Fruit fly (Drosophila melanogaster) whole organism, prepupa: Measurements from ENCODE around the gene CG12438.

Experiments
- CG16779 ChIP-seq: fragments of 200-800 bp; sonication (Bioruptor generic); optimal IDR thresholded peaks from 3 replicates; lab custom pipeline; 2017; ENCODE audit warnings: missing biosample characterization, mild to moderate bottlenecking, missing genetic modification characterization
- CG3032 ChIP-seq: fragments of 200-800 bp; optimal IDR thresholded peaks from 2 replicates; lab custom pipeline; 2019; ENCODE audit warnings: missing biosample characterization, mild to moderate bottlenecking, missing genetic modification characterization, moderate library complexity
- CG6854 ChIP-seq: fragments of 200-800 bp; sonication (Bioruptor generic); optimal IDR thresholded peaks from 2 replicates; lab custom pipeline; 2017; ENCODE audit warnings: missing biosample characterization, mild to moderate bottlenecking, missing genetic modification characterization
- CG8119 ChIP-seq: fragments of 200-800 bp; sonication (Bioruptor generic); IDR thresholded peaks from 3 replicates; pipeline ENCODE4 v1.3.6; 2022; ENCODE audit warnings: missing biosample characterization, missing genetic modification characterization
- CG9139 ChIP-seq: fragments of 200-800 bp; sonication (Bioruptor generic); optimal IDR thresholded peaks from 3 replicates; lab custom pipeline; 2017; ENCODE audit warnings: missing biosample characterization, mild to moderate bottlenecking, missing genetic modification characterization
- Eip78C ChIP-seq: fragments of 200-800 bp; sonication (Bioruptor generic); peaks from one replicate; lab custom pipeline; 2016; ENCODE audit warnings: missing biosample characterization, missing genetic modification characterization
- Ets96B ChIP-seq: fragments of 200-800 bp; optimal IDR thresholded peaks from 2 replicates; lab custom pipeline; 2019; ENCODE audit warnings: missing biosample characterization, mild to moderate bottlenecking, missing genetic modification characterization, moderate library complexity
- Hr4 ChIP-seq: fragments of 200-800 bp; sonication (Bioruptor generic); optimal IDR thresholded peaks from 3 replicates; lab custom pipeline; 2016; ENCODE audit warnings: missing biosample characterization, missing genetic modification characterization
- Met ChIP-seq: fragments of 200-800 bp; sonication (Bioruptor generic); optimal IDR thresholded peaks from 3 replicates; lab custom pipeline; 2016; ENCODE audit warnings: missing biosample characterization, missing genetic modification characterization
- lz ChIP-seq: fragments of 200-800 bp; sonication (Bioruptor generic); optimal IDR thresholded peaks from 3 replicates; lab custom pipeline; 2016; ENCODE audit warnings: missing biosample characterization, missing genetic modification characterization
- svp ChIP-seq: fragments of 200-800 bp; sonication (Bioruptor generic); peaks from one replicate; lab custom pipeline; 2016; ENCODE audit warnings: missing biosample characterization, missing genetic modification characterization

- no peak for TF ChIP-seq CG6854 (GFP tag; lab: Kevin White, UChicago)
- no peak for TF ChIP-seq Met (GFP tag; lab: Kevin White, UChicago)
- no peak for TF ChIP-seq Ets96B (tag; lab: Kevin White, UChicago)
- no peak for TF ChIP-seq Eip78C (GFP tag; lab: Kevin White, UChicago)
- TF ChIP-seq Hr4 (GFP tag; lab: Kevin White, UChicago): no peak
- no peak for TF ChIP-seq svp (GFP tag; lab: Kevin White, UChicago)
- no peak for TF ChIP-seq CG16779 (tag; lab: Kevin White, UChicago)
- TF ChIP-seq lz (GFP tag; lab: Kevin White, UChicago): no peak
- no peak for TF ChIP-seq CG9139 (GFP tag; lab: Kevin White, UChicago)
- no peak for TF ChIP-seq CG8119 (GFP tag; lab: Robert Waterston, UW)
- TF ChIP-seq CG3032: no peak
Observed at dm6 chr2L:8734304-8734703, 17.8 kb upstream of the CG12438 start.
